Worm (Caenorhabditis elegans) whole organism, L3 larva: ENCODE measurements around the gene fat-2.

Experiments
- ama-1 ChIP-seq: fragments of 150-350 bp; optimal IDR thresholded peaks from 2 replicates; lab custom pipeline; 2018
- ceh-82 ChIP-seq: fragments of 150-350 bp; optimal IDR thresholded peaks from 2 replicates; lab custom pipeline; 2014; ENCODE audit warnings: missing biosample characterization, missing genetic modification characterization
- ceh-9 ChIP-seq: sonication (generic microtip); optimal IDR thresholded peaks from 2 replicates; lab custom pipeline; 2018; ENCODE audit warnings: missing biosample characterization, missing genetic modification characterization
- elt-3 ChIP-seq, 3 experiments: fragments of 150-350 bp in 1 of 3; sonication (generic microtip) in 2 of 3; optimal IDR thresholded peaks; 2 replicates in 2 of 3; 4 replicates in 1 of 3; lab custom pipeline; 2014 to 2017; ENCODE audit warnings: missing biosample characterization in 3 of 3, missing genetic modification characterization in 3 of 3
- lin-15B ChIP-seq: fragments of 150-350 bp; optimal IDR thresholded peaks from 2 replicates; lab custom pipeline; 2014; ENCODE audit warnings: missing biosample characterization, missing genetic modification characterization
- mdl-1 ChIP-seq: fragments of 150-350 bp; optimal IDR thresholded peaks from 2 replicates; lab custom pipeline; 2014; ENCODE audit warnings: missing biosample characterization, missing genetic modification characterization
- snpc-4 ChIP-seq: fragments of 150-350 bp; optimal IDR thresholded peaks from 2 replicates; lab custom pipeline; 2014; ENCODE audit warnings: missing biosample characterization, missing genetic modification characterization

- TF ChIP-seq snpc-4 (no peak), mdl-1 (no peak), elt-3 (tag; optimal IDR thresholded peaks at IDR 0.05; lab: Kevin White, UChicago) (no peak), ama-1 (lab: Kevin White, UChicago) (no peak), ceh-82 (no peak), lin-15B (no peak), ceh-9 (tag; lab: Kevin White, UChicago) (no peak)
Observed at ce11 chrIV:13371699-13372098, 48.0 kb downstream of the fat-2 start, which contains the start of gene Y62E10A.6.
